Fruit fly (Drosophila melanogaster) whole organism, embryonic: Measurements from ENCODE around the gene Vps13D.

Experiments
- ATbp ChIP-seq: fragments of 200-800 bp; sonication (Bioruptor generic); optimal IDR thresholded peaks from 2 replicates; lab custom pipeline; 2017; ENCODE audit warnings: missing biosample characterization, mild to moderate bottlenecking, missing genetic modification characterization, missing genetic modification reagents
- BEAF-32 ChIP-seq: fragments of 200-800 bp; sonication (Bioruptor generic); optimal IDR thresholded peaks from 3 replicates; lab custom pipeline; 2017; ENCODE audit warnings: missing biosample characterization, missing genetic modification characterization, mild to moderate bottlenecking, moderate library complexity, missing genetic modification reagents
- CG10462 ChIP-seq: fragments of 200-800 bp; sonication (Bioruptor generic); optimal IDR thresholded peaks from 2 replicates; lab custom pipeline; 2016; ENCODE audit warnings: missing biosample characterization, missing genetic modification characterization
- CG12744 ChIP-seq: fragments of 200-800 bp; sonication (Bioruptor generic); optimal IDR thresholded peaks from 2 replicates; lab custom pipeline; 2016; ENCODE audit warnings: missing biosample characterization, missing genetic modification characterization
- CG13424 ChIP-seq: fragments of 200-800 bp; sonication (Bioruptor generic); optimal IDR thresholded peaks from 2 replicates; lab custom pipeline; 2019; ENCODE audit warnings: missing biosample characterization, mild to moderate bottlenecking, missing genetic modification characterization, moderate library complexity
- CG16863 ChIP-seq: fragments of 200-800 bp; sonication (Bioruptor generic); optimal IDR thresholded peaks from 3 replicates; lab custom pipeline; 2016; ENCODE audit warnings: missing biosample characterization, missing genetic modification characterization
- CG17361 ChIP-seq: fragments of 200-800 bp; sonication (Bioruptor generic); IDR thresholded peaks from 3 replicates; pipeline ENCODE4 v1.3.6; 2022; ENCODE audit warnings: missing biosample characterization, missing genetic modification characterization
- CG2875 ChIP-seq: fragments of 200-800 bp; sonication (Bioruptor generic); optimal IDR thresholded peaks from 2 replicates; lab custom pipeline; 2017; ENCODE audit warnings: missing biosample characterization, mild to moderate bottlenecking, missing genetic modification characterization, missing genetic modification reagents
- CG30020 ChIP-seq: fragments of 200-800 bp; optimal IDR thresholded peaks from 2 replicates; lab custom pipeline; 2019; ENCODE audit warnings: missing biosample characterization, mild to moderate bottlenecking, missing genetic modification characterization, moderate library complexity
- CG30431 ChIP-seq: fragments of 200-800 bp; sonication (Bioruptor generic); optimal IDR thresholded peaks from 2 replicates; lab custom pipeline; 2017; ENCODE audit warnings: missing biosample characterization, missing genetic modification characterization
- CG3163 ChIP-seq: fragments of 200-800 bp; sonication (Bioruptor generic); optimal IDR thresholded peaks from 3 replicates; lab custom pipeline; 2016; ENCODE audit warnings: missing biosample characterization, missing genetic modification characterization
- CG32532 ChIP-seq: fragments of 200-800 bp; sonication (Bioruptor generic); IDR thresholded peaks from 2 replicates; pipeline ENCODE4 v1.3.6; 2022; ENCODE audit warnings: missing biosample characterization, missing genetic modification characterization
- CG33557 ChIP-seq: fragments of 200-800 bp; sonication (Bioruptor generic); optimal IDR thresholded peaks from 2 replicates; lab custom pipeline; 2019; ENCODE audit warnings: missing biosample characterization, mild to moderate bottlenecking, missing genetic modification characterization, moderate library complexity
- CG4730 ChIP-seq: fragments of 200-800 bp; sonication (Bioruptor generic); IDR thresholded peaks from 2 replicates; pipeline ENCODE4 v1.3.6; 2022; ENCODE audit warnings: missing biosample characterization, missing genetic modification characterization
- CG5180 ChIP-seq: fragments of 200-800 bp; sonication (Bioruptor generic); optimal IDR thresholded peaks from 3 replicates; lab custom pipeline; 2017; ENCODE audit warnings: missing biosample characterization, missing genetic modification characterization, mild to moderate bottlenecking, moderate library complexity, missing genetic modification reagents
- CG6272 ChIP-seq: fragments of 200-800 bp; sonication (Bioruptor generic); IDR thresholded peaks from 2 replicates; pipeline ENCODE4 v1.3.6; 2022; ENCODE audit warnings: missing biosample characterization, missing genetic modification characterization
- CG8089 ChIP-seq: fragments of 200-800 bp; sonication (Bioruptor generic); optimal IDR thresholded peaks from 3 replicates; lab custom pipeline; 2016; ENCODE audit warnings: missing biosample characterization, missing genetic modification characterization
- CoRest ChIP-seq: fragments of 200-800 bp; sonication (Bioruptor generic); optimal IDR thresholded peaks from 3 replicates; lab custom pipeline; 2018; ENCODE audit warnings: missing biosample characterization, mild to moderate bottlenecking, missing genetic modification characterization, moderate library complexity
- Drgx ChIP-seq: fragments of 200-800 bp; sonication (Bioruptor generic); IDR thresholded peaks from 2 replicates; pipeline ENCODE4 v1.3.6; 2022; ENCODE audit warnings: missing biosample characterization, missing genetic modification characterization
- H15 ChIP-seq: fragments of 200-800 bp; sonication (Bioruptor generic); IDR thresholded peaks from 3 replicates; pipeline ENCODE4 v1.3.6; 2022; ENCODE audit warnings: missing biosample characterization, missing genetic modification characterization
- MBD-R2 ChIP-seq: fragments of 200-800 bp; sonication (Bioruptor generic); IDR thresholded peaks from 2 replicates; pipeline ENCODE4 v1.3.6; 2022; ENCODE audit warnings: missing biosample characterization, missing genetic modification characterization
- MESR4 ChIP-seq: fragments of 200-800 bp; sonication (Bioruptor generic); optimal IDR thresholded peaks from 2 replicates; lab custom pipeline; 2018; ENCODE audit warnings: missing biosample characterization, mild to moderate bottlenecking, missing genetic modification characterization, moderate library complexity
- Med ChIP-seq: fragments of 200-800 bp; sonication (Bioruptor generic); peaks from one replicate; lab custom pipeline; 2016; ENCODE audit warnings: missing biosample characterization, missing genetic modification characterization, mild to moderate bottlenecking, inconsistent platforms, moderate library complexity
- NK7.1 ChIP-seq: fragments of 200-800 bp; sonication (Bioruptor generic); optimal IDR thresholded peaks from 3 replicates; lab custom pipeline; 2016; ENCODE audit warnings: missing biosample characterization, missing genetic modification characterization
- Neu2 ChIP-seq: fragments of 200-800 bp; sonication (Bioruptor generic); optimal IDR thresholded peaks from 3 replicates; lab custom pipeline; 2016; ENCODE audit warnings: missing biosample characterization, missing genetic modification characterization, borderline replicate concordance
- Nf-YC ChIP-seq: fragments of 200-800 bp; optimal IDR thresholded peaks from 3 replicates; lab custom pipeline; 2019; ENCODE audit warnings: missing biosample characterization, mild to moderate bottlenecking, missing genetic modification characterization, moderate library complexity
- Optix ChIP-seq: fragments of 200-800 bp; sonication (Bioruptor generic); IDR thresholded peaks from 3 replicates; pipeline ENCODE4 v1.3.6; 2022; ENCODE audit warnings: missing biosample characterization, missing genetic modification characterization
- Sry-β ChIP-seq: fragments of 200-800 bp; sonication (Bioruptor generic); optimal IDR thresholded peaks from 2 replicates; lab custom pipeline; 2018; ENCODE audit warnings: missing biosample characterization, mild to moderate bottlenecking, missing genetic modification characterization, moderate library complexity
- ato ChIP-seq: fragments of 200-800 bp; sonication (Bioruptor generic); IDR thresholded peaks from 2 replicates; pipeline ENCODE4 v1.3.6; 2022; ENCODE audit warnings: missing biosample characterization, missing genetic modification characterization; ENCODE audit not compliant: partially characterized antibody
- br ChIP-seq: fragments of >200 bp; optimal IDR thresholded peaks from 2 replicates; lab custom pipeline; 2017
- cg ChIP-seq: fragments of 200-800 bp; sonication (Bioruptor generic); optimal IDR thresholded peaks from 3 replicates; lab custom pipeline; 2019; ENCODE audit warnings: missing biosample characterization, mild to moderate bottlenecking, missing genetic modification characterization, moderate library complexity
- crp ChIP-seq, 2 experiments: fragments of 200-800 bp; sonication (Bioruptor generic); optimal IDR thresholded peaks; 2 replicates in 1 of 2; 3 replicates in 1 of 2; lab custom pipeline; 2017; ENCODE audit warnings: missing biosample characterization in 2 of 2, missing genetic modification characterization in 2 of 2, mild to moderate bottlenecking in 1 of 2, moderate library complexity in 1 of 2
- gce ChIP-seq: fragments of 200-800 bp; sonication (Bioruptor generic); IDR thresholded peaks from 3 replicates; pipeline ENCODE4 v1.3.6; 2022; ENCODE audit warnings: missing biosample characterization, missing genetic modification characterization
- gcm ChIP-seq: fragments of 200-800 bp; sonication (Bioruptor generic); optimal IDR thresholded peaks from 2 replicates; lab custom pipeline; 2019; ENCODE audit warnings: missing biosample characterization, mild to moderate bottlenecking, missing genetic modification characterization, moderate library complexity
- gem ChIP-seq: fragments of 200-800 bp; sonication (Bioruptor generic); optimal IDR thresholded peaks from 2 replicates; lab custom pipeline; 2019; ENCODE audit warnings: missing biosample characterization, mild to moderate bottlenecking, missing genetic modification characterization, moderate library complexity
- gro ChIP-seq: fragments of 200-800 bp; sonication (Bioruptor generic); optimal IDR thresholded peaks from 2 replicates; lab custom pipeline; 2016; ENCODE audit warnings: missing biosample characterization, missing genetic modification characterization
- her ChIP-seq: fragments of 200-800 bp; sonication (Bioruptor generic); optimal IDR thresholded peaks from 2 replicates; lab custom pipeline; 2016; ENCODE audit warnings: missing biosample characterization, missing genetic modification characterization
- maf-S ChIP-seq: fragments of 200-800 bp; sonication (Bioruptor generic); optimal IDR thresholded peaks from 2 replicates; lab custom pipeline; 2016; ENCODE audit warnings: missing biosample characterization, missing genetic modification characterization
- nau ChIP-seq: fragments of 200-800 bp; sonication (Bioruptor generic); optimal IDR thresholded peaks from 3 replicates; lab custom pipeline; 2017; ENCODE audit warnings: missing biosample characterization, mild to moderate bottlenecking, missing genetic modification characterization, missing genetic modification reagents
- odd ChIP-seq: fragments of 200-800 bp; sonication (Bioruptor generic); optimal IDR thresholded peaks from 2 replicates; lab custom pipeline; 2017; ENCODE audit warnings: missing biosample characterization, mild to moderate bottlenecking, missing genetic modification characterization
- pnt ChIP-seq: fragments of 200-800 bp; sonication (Bioruptor generic); optimal IDR thresholded peaks from 3 replicates; lab custom pipeline; 2016; ENCODE audit warnings: missing biosample characterization, missing genetic modification characterization
- prd ChIP-seq, 3 experiments: fragments of >200 bp in 2 of 3; fragments of 200-800 bp in 1 of 3; sonication (Bioruptor generic) in 1 of 3; optimal IDR thresholded peaks in 2 of 3; IDR thresholded peaks in 1 of 3; 2 replicates in 2 of 3; 3 replicates in 1 of 3; pipeline versions ENCODE4 v1.3.6 to Lab custom; 2017 to 2022; ENCODE audit warnings: missing biosample characterization in 1 of 3, missing genetic modification characterization in 1 of 3
- repo ChIP-seq: fragments of 200-800 bp; sonication (Bioruptor generic); optimal IDR thresholded peaks from 2 replicates; lab custom pipeline; 2016; ENCODE audit warnings: missing biosample characterization, missing genetic modification characterization
- row ChIP-seq: fragments of 200-800 bp; sonication (Bioruptor generic); IDR thresholded peaks from 3 replicates; pipeline ENCODE4 v1.3.6; 2022; ENCODE audit warnings: missing biosample characterization, missing genetic modification characterization
- schlank ChIP-seq: fragments of 200-800 bp; sonication (Bioruptor generic); optimal IDR thresholded peaks from 2 replicates; lab custom pipeline; 2018; ENCODE audit warnings: missing biosample characterization, mild to moderate bottlenecking, missing genetic modification characterization
- vvl ChIP-seq: fragments of 200-800 bp; sonication (Bioruptor generic); IDR thresholded peaks from 2 replicates; pipeline ENCODE4 v1.3.6; 2022; ENCODE audit warnings: missing biosample characterization, missing genetic modification characterization
- wek ChIP-seq: fragments of 200-800 bp; sonication (Bioruptor generic); optimal IDR thresholded peaks from 3 replicates; lab custom pipeline; 2018; ENCODE audit warnings: missing biosample characterization, mild to moderate bottlenecking, missing genetic modification characterization, moderate library complexity

The Vps13D gene

DNA sequence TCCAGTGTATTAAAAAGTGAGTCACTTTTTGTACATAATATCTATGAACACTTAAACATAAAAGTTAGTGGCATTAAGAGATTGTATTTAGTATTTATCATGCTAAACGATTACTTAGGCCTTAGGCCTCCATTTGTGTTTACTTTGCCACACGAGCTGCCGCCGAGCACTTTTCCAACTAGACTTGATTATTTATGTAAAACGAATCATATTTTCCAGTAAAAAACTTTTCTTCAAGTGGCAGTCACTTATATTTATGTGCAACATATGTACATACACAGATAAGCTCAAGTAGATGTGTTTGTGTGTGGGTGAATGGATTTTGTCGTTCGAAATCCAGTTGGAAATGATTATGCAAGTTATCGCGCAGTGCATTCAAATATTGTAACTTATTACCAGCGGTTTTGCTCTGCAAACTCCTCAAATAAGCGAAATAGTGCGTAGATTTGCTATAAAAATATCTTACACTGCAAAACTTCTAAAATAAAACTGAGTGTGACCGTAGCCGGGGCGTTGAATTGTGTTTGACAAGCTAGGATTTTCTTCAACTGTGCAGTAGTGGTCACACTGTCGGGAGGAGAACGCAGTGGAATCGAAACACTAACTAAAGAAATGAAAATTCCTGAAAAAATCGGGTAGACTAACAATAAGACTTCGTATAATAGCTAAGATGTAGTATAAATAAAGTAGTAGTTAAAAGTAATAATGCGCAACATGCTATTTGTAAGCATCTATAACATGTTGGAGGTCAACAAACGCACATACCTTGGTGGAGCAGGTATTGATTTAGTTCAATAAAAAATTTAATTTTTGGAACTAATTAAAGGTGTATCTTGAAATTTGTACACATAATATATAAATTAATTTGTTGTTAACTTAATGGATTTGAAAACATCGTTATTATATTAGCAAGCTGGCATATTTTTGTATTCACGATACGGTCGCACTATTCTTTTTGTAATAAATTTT, 5.0 kb upstream of the Vps13D start, which contains the start of the genes Klc and CG10984:
Gene Klc (minus strand): TSS at position 490 of the 969 bp plus-strand sequence.
Gene CG10984 (plus strand): TSS at position 553 of the 969 bp plus-strand sequence.
- TF ChIP-seq CG5180 (GFP tag; lab: Kevin White, UChicago) (no peak), wek (no peak), CG13424 (tag; lab: Kevin White, UChicago) (peak; percentile 29), Med (GFP tag; lab: Kevin White, UChicago) (peak; percentile 94), prd (optimal IDR thresholded peaks at IDR 0.05; lab: Kevin White, UChicago) (no peak), prd (GFP tag; IDR thresholded peaks at IDR 0.05; lab: Robert Waterston, UW) (no peak; the same call in 1 of the 3 replicates), NK7.1 (peak; percentile 45), MESR4 (GFP tag; lab: Kevin White, UChicago) (peak; percentile 89), row (peak; percentile 79), CG30020 (tag; lab: Kevin White, UChicago) (peak; percentile 89), CG2875 (GFP tag; lab: Kevin White, UChicago) (peak; percentile 32), CG6272 (GFP tag; lab: Robert Waterston, UW) (no peak), CG3163 (GFP tag; lab: Kevin White, UChicago) (peak; percentile 17), CG10462 (no peak), Sry-β (GFP tag; lab: Kevin White, UChicago) (no peak), Neu2 (no peak), CG32532 (GFP tag; lab: Robert Waterston, UW) (no peak; the same call in 1 of the 2 replicates), Nf-YC (tag; lab: Kevin White, UChicago) (peak; percentile 6), gem (peak; percentile 74), CG33557 (GFP tag; lab: Kevin White, UChicago) (no peak), CG8089 (GFP tag; lab: Kevin White, UChicago) (no peak), CG17361 (GFP tag; lab: Robert Waterston, UW) (peak; percentile 30; the same call in 1 of the 3 replicates), CG30431 (GFP tag; lab: Kevin White, UChicago) (no peak), pnt (GFP tag; lab: Kevin White, UChicago) (peak; percentile 39), Optix (GFP tag; lab: Robert Waterston, UW) (no peak), repo (GFP tag; lab: Kevin White, UChicago) (peak; percentile 34), cg (peak; percentile 84), vvl (GFP tag; lab: Robert Waterston, UW) (peak; percentile 88), crp (GFP tag; optimal IDR thresholded peaks at IDR 0.05; lab: Kevin White, UChicago) (no peak), CG4730 (no peak; the same call in 1 of the 2 replicates), CoRest (tag; lab: Kevin White, UChicago) (peak; percentile 50), CG16863 (peak; percentile 48), Drgx (GFP tag; lab: Robert Waterston, UW) (peak; percentile 95), odd (GFP tag; lab: Kevin White, UChicago) (no peak), CG12744 (GFP tag; lab: Kevin White, UChicago) (no peak), schlank (tag; lab: Kevin White, UChicago) (no peak), BEAF-32 (GFP tag; lab: Kevin White, UChicago) (peak; percentile 58), gce (GFP tag; lab: Robert Waterston, UW) (no peak; the same call in 1 of the 3 replicates), ATbp (no peak), gro (peak; percentile 64), H15 (GFP tag; lab: Robert Waterston, UW) (no peak; the same call in 2 of the 3 replicates), ato (GFP tag; lab: Robert Waterston, UW) (no peak), br (lab: Kevin White, UChicago) (no peak), gcm (GFP tag; lab: Kevin White, UChicago) (peak; percentile 47), her (peak; percentile 53), nau (GFP tag; lab: Kevin White, UChicago) (peak; percentile 69), MBD-R2 (peak; percentile 16; the same call in 1 of the 2 replicates), maf-S (GFP tag; lab: Kevin White, UChicago) (peak; percentile 28)
